Fruit fly (Drosophila melanogaster) whole organism, embryonic: ENCODE data around the gene Swip-1.

Source experiments
- Bgb ChIP-seq: fragments of 200-800 bp; sonication (Bioruptor generic); IDR thresholded peaks from 2 replicates; pipeline ENCODE4 v1.3.6; 2022; ENCODE audit warnings: missing biosample characterization, missing genetic modification characterization; ENCODE audit not compliant: partially characterized antibody
- BtbVII ChIP-seq: fragments of 200-800 bp; sonication (Bioruptor generic); optimal IDR thresholded peaks from 3 replicates; lab custom pipeline; 2017; ENCODE audit warnings: missing biosample characterization, mild to moderate bottlenecking, missing genetic modification characterization
- C15 ChIP-seq: fragments of 200-800 bp; sonication (Bioruptor generic); IDR thresholded peaks from 3 replicates; pipeline ENCODE4 v1.3.6; 2022; ENCODE audit warnings: missing biosample characterization, missing genetic modification characterization
- CG11247 ChIP-seq: fragments of 200-800 bp; sonication (Bioruptor generic); IDR thresholded peaks from 2 replicates; pipeline ENCODE4 v1.3.6; 2022; ENCODE audit warnings: missing biosample characterization, missing genetic modification characterization
- CG12942 ChIP-seq: fragments of 200-800 bp; sonication (Bioruptor generic); optimal IDR thresholded peaks from 3 replicates; lab custom pipeline; 2016; ENCODE audit warnings: missing biosample characterization, missing genetic modification characterization
- CG13123 ChIP-seq: fragments of 200-800 bp; sonication (Bioruptor generic); optimal IDR thresholded peaks from 2 replicates; lab custom pipeline; 2016; ENCODE audit warnings: missing biosample characterization, missing genetic modification characterization
- CG13296 ChIP-seq: fragments of 200-800 bp; sonication (Bioruptor generic); optimal IDR thresholded peaks from 3 replicates; lab custom pipeline; 2018; ENCODE audit warnings: missing biosample characterization, mild to moderate bottlenecking, missing genetic modification characterization
- CG15514 ChIP-seq: fragments of 200-800 bp; sonication (Bioruptor generic); optimal IDR thresholded peaks from 3 replicates; lab custom pipeline; 2017; ENCODE audit warnings: missing biosample characterization, missing genetic modification characterization, mild to moderate bottlenecking, moderate library complexity, missing genetic modification reagents
- CG16863 ChIP-seq: fragments of 200-800 bp; sonication (Bioruptor generic); optimal IDR thresholded peaks from 3 replicates; lab custom pipeline; 2016; ENCODE audit warnings: missing biosample characterization, missing genetic modification characterization
- CG17568 ChIP-seq: fragments of 200-800 bp; sonication (Bioruptor generic); optimal IDR thresholded peaks from 2 replicates; lab custom pipeline; 2018; ENCODE audit warnings: missing biosample characterization, mild to moderate bottlenecking, missing genetic modification characterization, moderate library complexity
- CG17612 ChIP-seq: fragments of 200-800 bp; sonication (Bioruptor generic); IDR thresholded peaks from 2 replicates; pipeline ENCODE4 v1.3.6; 2022; ENCODE audit warnings: missing biosample characterization, missing genetic modification characterization
- CG30020 ChIP-seq: fragments of 200-800 bp; optimal IDR thresholded peaks from 2 replicates; lab custom pipeline; 2019; ENCODE audit warnings: missing biosample characterization, mild to moderate bottlenecking, missing genetic modification characterization, moderate library complexity
- CG32767 ChIP-seq: fragments of 200-800 bp; sonication (Bioruptor generic); IDR thresholded peaks from 2 replicates; pipeline ENCODE4 v1.3.6; 2022; ENCODE audit warnings: missing biosample characterization, missing genetic modification characterization
- CG34422 ChIP-seq: fragments of 200-800 bp; sonication (Bioruptor generic); IDR thresholded peaks from 3 replicates; pipeline ENCODE4 v1.3.6; 2022; ENCODE audit warnings: missing biosample characterization, missing genetic modification characterization
- CG3995 ChIP-seq: fragments of 200-800 bp; sonication (Bioruptor generic); optimal IDR thresholded peaks from 3 replicates; lab custom pipeline; 2016; ENCODE audit warnings: missing biosample characterization, missing genetic modification characterization
- CG4328 ChIP-seq: fragments of 200-800 bp; sonication (Bioruptor generic); optimal IDR thresholded peaks from 3 replicates; lab custom pipeline; 2017; ENCODE audit warnings: missing biosample characterization, missing genetic modification reagents, missing genetic modification characterization
- CG4360 ChIP-seq: fragments of 200-800 bp; sonication (Bioruptor generic); IDR thresholded peaks from 2 replicates; pipeline ENCODE4 v1.3.6; 2022; ENCODE audit warnings: missing biosample characterization, missing genetic modification characterization
- CG7987 ChIP-seq: fragments of 200-800 bp; sonication (Bioruptor generic); optimal IDR thresholded peaks from 2 replicates; lab custom pipeline; 2018; ENCODE audit warnings: missing biosample characterization, mild to moderate bottlenecking, missing genetic modification characterization, moderate library complexity
- Doc3 ChIP-seq: fragments of 200-800 bp; sonication (Bioruptor generic); IDR thresholded peaks from 3 replicates; pipeline ENCODE4 v1.3.6; 2022; ENCODE audit warnings: missing biosample characterization, missing genetic modification characterization; ENCODE audit not compliant: partially characterized antibody
- E2f1 ChIP-seq: fragments of 200-800 bp; sonication (Bioruptor generic); IDR thresholded peaks from 2 replicates; pipeline ENCODE4 v1.3.6; 2022; ENCODE audit warnings: missing biosample characterization, missing genetic modification characterization
- Eip74EF ChIP-seq, 2 experiments: fragments of 200-800 bp in 1 of 2; fragments of >200 bp in 1 of 2; sonication (Bioruptor generic) in 1 of 2; optimal IDR thresholded peaks; 2 replicates each; lab custom pipeline; 2017 to 2019; ENCODE audit warnings: missing biosample characterization in 2 of 2, missing genetic modification characterization in 2 of 2, mild to moderate bottlenecking in 1 of 2, moderate library complexity in 1 of 2
- HHEX ChIP-seq: fragments of 200-800 bp; sonication (Bioruptor generic); optimal IDR thresholded peaks from 3 replicates; lab custom pipeline; 2017; ENCODE audit warnings: missing biosample characterization, mild to moderate bottlenecking, missing genetic modification characterization, missing genetic modification reagents
- HLHmδ ChIP-seq: fragments of 200-800 bp; sonication (Bioruptor generic); optimal IDR thresholded peaks from 2 replicates; lab custom pipeline; 2018; ENCODE audit warnings: missing biosample characterization, mild to moderate bottlenecking, missing genetic modification characterization, moderate library complexity
- Mad ChIP-seq: fragments of 200-800 bp; sonication (Bioruptor generic); optimal IDR thresholded peaks from 2 replicates; lab custom pipeline; 2016; ENCODE audit warnings: missing biosample characterization, missing genetic modification characterization
- Max ChIP-seq: fragments of 200-800 bp; sonication (Bioruptor generic); optimal IDR thresholded peaks from 2 replicates; lab custom pipeline; 2016; ENCODE audit warnings: missing biosample characterization, mild to moderate bottlenecking, missing genetic modification characterization
- Meics ChIP-seq: fragments of 200-800 bp; sonication (Bioruptor generic); optimal IDR thresholded peaks from 2 replicates; lab custom pipeline; 2017; ENCODE audit warnings: missing biosample characterization, mild to moderate bottlenecking, missing genetic modification characterization
- NFAT ChIP-seq: fragments of 200-800 bp; sonication (Bioruptor generic); IDR thresholded peaks from 2 replicates; pipeline ENCODE4 v1.3.6; 2022; ENCODE audit warnings: missing biosample characterization, missing genetic modification characterization
- Six4 ChIP-seq: fragments of 200-800 bp; sonication (Bioruptor generic); optimal IDR thresholded peaks from 2 replicates; lab custom pipeline; 2016; ENCODE audit warnings: missing biosample characterization, missing genetic modification characterization
- Stat92E ChIP-seq, 3 experiments: fragments of >200 bp in 2 of 3; fragments of 200-800 bp in 1 of 3; sonication (Bioruptor generic) in 1 of 3; optimal IDR thresholded peaks; 2 replicates each; lab custom pipeline; 2017 to 2019; ENCODE audit warnings: missing biosample characterization in 3 of 3, missing genetic modification characterization in 3 of 3, mild to moderate bottlenecking in 1 of 3, moderate library complexity in 1 of 3
- Taf1 ChIP-seq: fragments of 200-800 bp; sonication (Bioruptor generic); IDR thresholded peaks from 2 replicates; pipeline ENCODE4 v1.3.6; 2022; ENCODE audit warnings: missing biosample characterization, missing genetic modification characterization
- amos ChIP-seq: fragments of 200-800 bp; sonication (Bioruptor generic); IDR thresholded peaks from 2 replicates; pipeline ENCODE4 v1.3.6; 2022; ENCODE audit warnings: missing biosample characterization, missing genetic modification characterization; ENCODE audit not compliant: partially characterized antibody
- chm ChIP-seq: fragments of 200-800 bp; sonication (Bioruptor generic); IDR thresholded peaks from 2 replicates; pipeline ENCODE4 v1.3.6; 2022; ENCODE audit warnings: missing biosample characterization, missing genetic modification characterization
- ci ChIP-seq: fragments of 200-800 bp; sonication (Bioruptor generic); IDR thresholded peaks from 3 replicates; pipeline ENCODE4 v1.3.6; 2022; ENCODE audit warnings: missing biosample characterization, missing genetic modification characterization
- croc ChIP-seq: fragments of 200-800 bp; sonication (Bioruptor generic); conservative IDR thresholded peaks from 3 replicates; pipeline ENCODE4 v1.3.6; 2022; ENCODE audit warnings: missing biosample characterization, missing genetic modification characterization
- ftz-f1 ChIP-seq: fragments of 200-800 bp; sonication (Bioruptor generic); optimal IDR thresholded peaks from 2 replicates; lab custom pipeline; 2016; ENCODE audit warnings: missing biosample characterization, missing genetic modification characterization
- gcm ChIP-seq: fragments of 200-800 bp; sonication (Bioruptor generic); optimal IDR thresholded peaks from 2 replicates; lab custom pipeline; 2019; ENCODE audit warnings: missing biosample characterization, mild to moderate bottlenecking, missing genetic modification characterization, moderate library complexity
- jigr1 ChIP-seq: fragments of 200-800 bp; sonication (Bioruptor generic); IDR thresholded peaks from 3 replicates; pipeline ENCODE4 v1.3.6; 2022; ENCODE audit warnings: missing biosample characterization, missing genetic modification characterization
- ken ChIP-seq: fragments of 200-800 bp; sonication (Bioruptor generic); IDR thresholded peaks from 3 replicates; pipeline ENCODE4 v1.3.6; 2022; ENCODE audit warnings: missing biosample characterization, missing genetic modification characterization
- mld ChIP-seq: fragments of 200-800 bp; sonication (Bioruptor generic); IDR thresholded peaks from 3 replicates; pipeline ENCODE4 v1.3.6; 2022; ENCODE audit warnings: missing biosample characterization, missing genetic modification characterization; ENCODE audit not compliant: partially characterized antibody
- onecut ChIP-seq: fragments of 200-800 bp; sonication (Bioruptor generic); IDR thresholded peaks from 2 replicates; pipeline ENCODE4 v1.3.6; 2022; ENCODE audit warnings: missing biosample characterization, missing genetic modification characterization
- pb ChIP-seq: fragments of 200-800 bp; sonication (Bioruptor generic); optimal IDR thresholded peaks from 3 replicates; lab custom pipeline; 2016; ENCODE audit warnings: missing biosample characterization, missing genetic modification characterization
- salm ChIP-seq: fragments of 200-800 bp; sonication (Bioruptor generic); optimal IDR thresholded peaks from 2 replicates; lab custom pipeline; 2018; ENCODE audit warnings: missing biosample characterization, mild to moderate bottlenecking, missing genetic modification characterization
- tin ChIP-seq: fragments of 200-800 bp; sonication (Bioruptor generic); optimal IDR thresholded peaks from 3 replicates; lab custom pipeline; 2016; ENCODE audit warnings: missing biosample characterization, missing genetic modification characterization
- tio ChIP-seq: fragments of 200-800 bp; sonication (Bioruptor generic); optimal IDR thresholded peaks from 2 replicates; lab custom pipeline; 2017; ENCODE audit warnings: missing biosample characterization, missing genetic modification characterization, inconsistent platforms
- toy ChIP-seq: fragments of 200-800 bp; sonication (Bioruptor generic); IDR thresholded peaks from 2 replicates; pipeline ENCODE4 v1.3.6; 2022; ENCODE audit warnings: missing biosample characterization, missing genetic modification characterization
- trh ChIP-seq: fragments of 200-800 bp; sonication (Bioruptor generic); optimal IDR thresholded peaks from 2 replicates; lab custom pipeline; 2016; ENCODE audit warnings: missing biosample characterization, missing genetic modification characterization
- vnd ChIP-seq: fragments of 200-800 bp; sonication (Bioruptor generic); IDR thresholded peaks from 3 replicates; pipeline ENCODE4 v1.3.6; 2022; ENCODE audit warnings: missing biosample characterization, missing genetic modification characterization; ENCODE audit not compliant: partially characterized antibody
- wor ChIP-seq: fragments of 200-800 bp; sonication (Bioruptor generic); IDR thresholded peaks from 2 replicates; pipeline ENCODE4 v1.3.6; 2022; ENCODE audit warnings: missing biosample characterization, missing genetic modification characterization
- zfh1 ChIP-seq: fragments of 200-800 bp; sonication (Bioruptor generic); IDR thresholded peaks from 3 replicates; pipeline ENCODE4 v1.3.6; 2022; ENCODE audit warnings: missing biosample characterization, missing genetic modification characterization

The Swip-1 gene

dm6 chr2L:18957142-18957674, 29.9 kb downstream of the Swip-1 start, which contains the start of gene Bhmt (continued):
- no peak for TF ChIP-seq CG13123 (GFP tag; lab: Kevin White, UChicago)
- peak; percentile 40; the same call in 1 of the 2 replicates for TF ChIP-seq toy (GFP tag; lab: Robert Waterston, UW)
- peak; percentile 60; the same call in 1 of the 3 replicates for TF ChIP-seq ci
- peak; percentile 78 for TF ChIP-seq CG13296
- TF ChIP-seq onecut, result no peak
- peak; percentile 74 for TF ChIP-seq BtbVII (GFP tag; lab: Kevin White, UChicago)
- peak; percentile 60 for TF ChIP-seq E2f1 (GFP tag; lab: Robert Waterston, UW)
- TF ChIP-seq ftz-f1 (GFP tag; lab: Kevin White, UChicago), result no peak
- TF ChIP-seq trh (GFP tag; lab: Kevin White, UChicago), result no peak
- peak; percentile 17 for TF ChIP-seq CG7987 (GFP tag; lab: Kevin White, UChicago)
- TF ChIP-seq CG15514 (GFP tag; lab: Kevin White, UChicago), result peak; percentile 72
- TF ChIP-seq Eip74EF (GFP tag; optimal IDR thresholded peaks at IDR 0.05; lab: Kevin White, UChicago), result peak in 1 of 2 experiments; percentile 47
- TF ChIP-seq mld (GFP tag; lab: Robert Waterston, UW), result no peak
- TF ChIP-seq CG4360 (GFP tag; lab: Robert Waterston, UW), result no peak
- no peak for TF ChIP-seq CG16863
- TF ChIP-seq Stat92E (GFP tag; optimal IDR thresholded peaks at IDR 0.05; lab: Kevin White, UChicago), result no peak
- no peak for TF ChIP-seq amos (GFP tag; lab: Robert Waterston, UW)
- TF ChIP-seq CG12942, result peak; percentile 11
- 0 out of 3 replicates have a peak, but pooled peaks have one; percentile 18 for TF ChIP-seq CG34422 (GFP tag; lab: Robert Waterston, UW)
- TF ChIP-seq C15, result 0 out of 3 replicates have a peak, but pooled peaks have one; percentile 48
- TF ChIP-seq Mad (GFP tag; lab: Kevin White, UChicago), result no peak
- no peak for TF ChIP-seq jigr1
- peak; percentile 31 for TF ChIP-seq Six4 (GFP tag; lab: Kevin White, UChicago)
- no peak for TF ChIP-seq HLHmδ (GFP tag; lab: Kevin White, UChicago)
- peak; percentile 65; the same call in 2 of the 3 replicates for TF ChIP-seq zfh1 (GFP tag; lab: Robert Waterston, UW)
- peak; percentile 84; the same call in 1 of the 2 replicates for TF ChIP-seq NFAT
- TF ChIP-seq chm (GFP tag; lab: Robert Waterston, UW), result no peak; the same call in 1 of the 2 replicates
- TF ChIP-seq Bgb (GFP tag; lab: Robert Waterston, UW), result no peak
- peak; percentile 24 for TF ChIP-seq tio (GFP tag; lab: Kevin White, UChicago)
- TF ChIP-seq wor (GFP tag; lab: Robert Waterston, UW), result no peak
- 0 out of 2 replicates have a peak, but pooled peaks have one; percentile 20 for TF ChIP-seq CG17612
- peak; percentile 86 for TF ChIP-seq Meics (GFP tag; lab: Kevin White, UChicago)
- no peak for TF ChIP-seq salm (tag; lab: Kevin White, UChicago)
- TF ChIP-seq Doc3 (GFP tag; lab: Robert Waterston, UW), result no peak
- no peak for TF ChIP-seq CG3995 (GFP tag; lab: Kevin White, UChicago)
- peak; percentile 35 for TF ChIP-seq tin
- no peak for TF ChIP-seq CG17568 (GFP tag; lab: Kevin White, UChicago)
- TF ChIP-seq Taf1 (GFP tag; lab: Robert Waterston, UW), result peak; percentile 33; the same call in 1 of the 2 replicates
- TF ChIP-seq ken, result no peak
- TF ChIP-seq HHEX, result peak; percentile 73
- no peak for TF ChIP-seq pb (GFP tag; lab: Kevin White, UChicago)
- TF ChIP-seq gcm (GFP tag; lab: Kevin White, UChicago), result peak; percentile 25
- TF ChIP-seq CG11247 (GFP tag; lab: Robert Waterston, UW), result peak; percentile 74
- no peak for TF ChIP-seq CG30020
- no peak for TF ChIP-seq vnd (GFP tag; lab: Robert Waterston, UW)
- peak; percentile 20 for TF ChIP-seq Max (GFP tag; lab: Kevin White, UChicago)
- TF ChIP-seq CG32767, result 0 out of 2 replicates have a peak, but pooled peaks have one; percentile 46
- TF ChIP-seq croc, result peak; percentile 30; the same call in 2 of the 3 replicates
- TF ChIP-seq CG4328 (GFP tag; lab: Kevin White, UChicago), result peak; percentile 0
